Worm (Caenorhabditis elegans) whole organism, L2 larva: ENCODE results near the gene K01A2.5.

Experiments
- C34F6.9 ChIP-seq: fragments of 150-350 bp; optimal IDR thresholded peaks from 2 replicates; lab custom pipeline; 2014; ENCODE audit warnings: missing biosample characterization, missing genetic modification characterization
- R02D3.7 ChIP-seq: fragments of 150-350 bp; optimal IDR thresholded peaks from 2 replicates; lab custom pipeline; 2014; ENCODE audit warnings: missing biosample characterization, missing genetic modification characterization
- alr-1 ChIP-seq: fragments of 150-350 bp; optimal IDR thresholded peaks from 2 replicates; lab custom pipeline; 2014; ENCODE audit warnings: missing biosample characterization, missing genetic modification characterization
- aly-2 ChIP-seq: fragments of 150-350 bp; optimal IDR thresholded peaks from 2 replicates; lab custom pipeline; 2014; ENCODE audit warnings: missing biosample characterization, missing genetic modification characterization
- ama-1 ChIP-seq: fragments of 150-350 bp; optimal IDR thresholded peaks from 2 replicates; lab custom pipeline; 2018; ENCODE audit warnings: inconsistent platforms
- blmp-1 ChIP-seq: sonication (generic microtip); optimal IDR thresholded peaks from 2 replicates; lab custom pipeline; 2017; ENCODE audit warnings: missing genetic modification characterization, mild to moderate bottlenecking, missing compliant biosample characterization, antibody characterized with exemption, moderate library complexity; ENCODE audit not compliant: insufficient read depth
- ceh-82 ChIP-seq: fragments of 150-350 bp; optimal IDR thresholded peaks from 2 replicates; lab custom pipeline; 2014; ENCODE audit warnings: missing biosample characterization, missing genetic modification characterization
- crh-2 ChIP-seq: sonication (generic microtip); optimal IDR thresholded peaks from 2 replicates; lab custom pipeline; 2017; ENCODE audit warnings: missing biosample characterization, missing genetic modification characterization
- dmd-4 ChIP-seq: sonication (generic microtip); optimal IDR thresholded peaks from 2 replicates; lab custom pipeline; 2017; ENCODE audit warnings: missing biosample characterization, missing genetic modification characterization
- elt-3 ChIP-seq: sonication (generic microtip); optimal IDR thresholded peaks from 2 replicates; lab custom pipeline; 2017; ENCODE audit warnings: missing biosample characterization, missing genetic modification characterization
- fos-1 ChIP-seq: fragments of 150-350 bp; optimal IDR thresholded peaks from 2 replicates; lab custom pipeline; 2014; ENCODE audit warnings: missing biosample characterization, missing genetic modification characterization
- gmeb-1 ChIP-seq: fragments of 150-350 bp; optimal IDR thresholded peaks from 2 replicates; lab custom pipeline; 2014; ENCODE audit warnings: missing biosample characterization, missing genetic modification characterization
- lin-11 ChIP-seq: fragments of 150-350 bp; sonication (generic microtip); optimal IDR thresholded peaks from 2 replicates; lab custom pipeline; 2014; ENCODE audit warnings: missing biosample characterization, missing genetic modification characterization, inconsistent platforms, mixed read lengths
- lin-39 ChIP-seq: fragments of 150-350 bp; optimal IDR thresholded peaks from 2 replicates; lab custom pipeline; 2014; ENCODE audit warnings: missing biosample characterization, missing genetic modification reagents, missing genetic modification characterization
- mab-5 ChIP-seq: fragments of 150-350 bp; optimal IDR thresholded peaks from 2 replicates; lab custom pipeline; 2014; ENCODE audit warnings: missing biosample characterization, missing genetic modification characterization
- mbf-1 ChIP-seq: sonication (generic microtip); optimal IDR thresholded peaks from 2 replicates; lab custom pipeline; 2017; ENCODE audit warnings: missing biosample characterization, missing genetic modification characterization
- mdl-1 ChIP-seq, 2 experiments: fragments of 150-350 bp in 1 of 2; sonication (generic microtip) in 1 of 2; optimal IDR thresholded peaks; 2 replicates each; lab custom pipeline; 2017; ENCODE audit warnings: missing biosample characterization in 2 of 2, missing genetic modification characterization in 2 of 2
- nhr-10 ChIP-seq: sonication (generic microtip); optimal IDR thresholded peaks from 2 replicates; lab custom pipeline; 2017; ENCODE audit warnings: missing biosample characterization, missing genetic modification characterization
- nhr-11 ChIP-seq: fragments of 150-350 bp; optimal IDR thresholded peaks from 2 replicates; lab custom pipeline; 2014; ENCODE audit warnings: missing biosample characterization, missing genetic modification characterization
- nhr-12 ChIP-seq: fragments of 150-350 bp; optimal IDR thresholded peaks from 2 replicates; lab custom pipeline; 2014; ENCODE audit warnings: missing biosample characterization, missing genetic modification characterization
- nhr-21 ChIP-seq: fragments of 150-350 bp; optimal IDR thresholded peaks from 2 replicates; lab custom pipeline; 2014; ENCODE audit warnings: missing biosample characterization, missing genetic modification characterization
- nhr-23 ChIP-seq: fragments of 150-350 bp; optimal IDR thresholded peaks from 2 replicates; lab custom pipeline; 2014; ENCODE audit warnings: missing biosample characterization, missing genetic modification reagents, missing genetic modification characterization
- nhr-237 ChIP-seq: fragments of 150-350 bp; optimal IDR thresholded peaks from 2 replicates; lab custom pipeline; 2014; ENCODE audit warnings: missing biosample characterization, missing genetic modification characterization
- nhr-25 ChIP-seq: fragments of 150-350 bp; sonication (generic microtip); optimal IDR thresholded peaks from 3 replicates; lab custom pipeline; 2014; ENCODE audit warnings: missing biosample characterization, missing genetic modification characterization
- nhr-6 ChIP-seq: fragments of 150-350 bp; optimal IDR thresholded peaks from 2 replicates; lab custom pipeline; 2014; ENCODE audit warnings: missing biosample characterization, missing genetic modification characterization
- nhr-77 ChIP-seq: fragments of 150-350 bp; optimal IDR thresholded peaks from 2 replicates; lab custom pipeline; 2014; ENCODE audit warnings: missing biosample characterization, missing genetic modification characterization
- sma-3 ChIP-seq: sonication (generic microtip); optimal IDR thresholded peaks from 2 replicates; lab custom pipeline; 2016; ENCODE audit warnings: missing genetic modification reagents, missing genetic modification characterization, missing compliant biosample characterization
- sma-9 ChIP-seq, 2 experiments: fragments of 150-350 bp in 1 of 2; sonication (generic microtip) in 1 of 2; optimal IDR thresholded peaks; 2 replicates each; lab custom pipeline; 2014 to 2016; ENCODE audit warnings: missing genetic modification characterization in 2 of 2, mild to moderate bottlenecking in 1 of 2, missing biosample characterization in 1 of 2, missing compliant biosample characterization in 1 of 2, missing genetic modification reagents in 1 of 2, moderate library complexity in 1 of 2
- snpc-4 ChIP-seq: fragments of 150-350 bp; optimal IDR thresholded peaks from 2 replicates; lab custom pipeline; 2014; ENCODE audit warnings: missing biosample characterization, missing genetic modification characterization
- unc-39 ChIP-seq: fragments of 150-350 bp; optimal IDR thresholded peaks from 2 replicates; lab custom pipeline; 2014; ENCODE audit warnings: missing biosample characterization, missing genetic modification characterization
- ztf-11 ChIP-seq: sonication (generic microtip); optimal IDR thresholded peaks from 2 replicates; lab custom pipeline; 2017; ENCODE audit warnings: missing biosample characterization, missing genetic modification characterization

K01A2.5 gene

DNA sequence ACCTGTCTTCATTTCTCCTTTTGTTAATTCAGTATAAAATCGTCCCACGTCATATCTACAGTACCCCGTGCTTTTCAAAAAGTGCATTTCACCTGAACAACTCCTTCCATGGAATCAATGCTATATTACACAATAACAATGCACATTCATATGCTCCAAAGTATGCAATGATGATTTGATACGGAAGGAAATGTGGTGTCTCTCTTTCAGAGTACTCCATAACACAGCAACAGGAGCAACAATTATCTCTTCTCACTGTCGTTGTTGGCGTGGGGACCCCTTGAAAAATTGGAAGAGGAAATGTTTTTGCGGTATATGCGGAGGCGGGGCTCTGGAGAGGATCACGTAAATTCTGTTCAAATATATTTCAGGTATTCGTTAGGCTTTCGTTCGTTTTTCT lies 43.6 kb upstream of the K01A2.5 start, which contains the start of gene cat-2:
Gene cat-2 (plus strand): TSS at position 301 of the 400 bp plus-strand sequence.
- no peak for TF ChIP-seq gmeb-1 (tag; lab: Kevin White, UChicago)
- no peak for TF ChIP-seq aly-2 (tag; lab: Kevin White, UChicago)
- no peak for TF ChIP-seq nhr-23 (tag; lab: Kevin White, UChicago)
- TF ChIP-seq ama-1: no peak

DNA sequence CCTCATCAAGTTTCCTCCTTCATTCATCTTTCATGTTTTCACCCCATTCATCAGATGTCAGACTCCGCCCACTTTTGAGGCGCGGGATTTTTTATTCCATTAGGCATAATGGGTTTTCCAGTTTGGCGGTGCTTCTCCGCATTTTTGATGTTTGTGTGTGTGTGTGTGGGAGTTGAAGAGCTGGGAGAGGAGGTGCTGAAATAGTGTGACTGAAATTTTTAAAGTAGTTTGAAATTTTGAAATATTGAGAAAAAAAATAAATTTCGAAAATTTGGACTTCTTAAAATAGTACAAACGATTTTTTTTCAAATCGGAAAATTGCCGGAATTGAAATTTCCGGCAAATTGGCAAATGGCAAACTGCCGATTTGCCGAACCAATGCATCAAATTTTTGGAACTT lies 37.5 kb upstream of the K01A2.5 start, which contains the start of gene scc-2:
Gene scc-2 (minus strand): TSS at position 101 of the 400 bp plus-strand sequence.
- TF ChIP-seq lin-39 (tag; lab: Kevin White, UChicago) (no peak), sma-9 (GFP tag; optimal IDR thresholded peaks at IDR 0.05; lab: Kevin White, UChicago) (no peak), sma-9 (tag; optimal IDR thresholded peaks at IDR 0.05; lab: Kevin White, UChicago) (no peak), R02D3.7 (no peak), mbf-1 (tag; lab: Kevin White, UChicago) (no peak), sma-3 (no peak), nhr-12 (no peak), ama-1 (no peak), lin-11 (tag; lab: Kevin White, UChicago) (no peak), nhr-6 (tag; lab: Kevin White, UChicago) (no peak), crh-2 (tag; lab: Kevin White, UChicago) (no peak), ztf-11 (tag; lab: Kevin White, UChicago) (no peak)
- TF ChIP-seq, all 48 proteins: peak for 0

DNA sequence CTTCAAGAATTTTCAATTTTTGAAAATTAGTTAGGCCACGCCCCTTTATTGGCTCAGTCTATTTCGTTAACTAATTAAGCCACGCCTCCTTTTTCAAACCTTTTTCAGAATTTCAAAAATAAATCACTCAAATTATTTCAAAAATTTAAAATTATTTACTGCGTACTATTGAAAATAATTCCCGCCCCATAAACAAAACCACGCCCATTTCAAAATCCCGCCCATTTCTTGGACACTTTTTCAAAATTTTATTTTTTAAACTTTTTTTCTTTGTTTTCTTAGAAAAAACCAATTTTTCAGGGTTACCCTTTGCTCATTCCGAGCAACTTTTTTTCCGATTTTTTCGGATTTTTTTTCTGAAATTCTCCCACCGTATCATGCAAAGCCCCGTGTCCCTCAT lies 37.0 kb upstream of the K01A2.5 start, which contains the start of gene B0432.14:
Gene B0432.14 (plus strand): TSS at position 301 of the 400 bp plus-strand sequence.
- TF ChIP-seq nhr-11 (tag; lab: Kevin White, UChicago): no peak
- no peak for TF ChIP-seq nhr-12
- TF ChIP-seq elt-3 (tag; lab: Kevin White, UChicago): no peak

DNA sequence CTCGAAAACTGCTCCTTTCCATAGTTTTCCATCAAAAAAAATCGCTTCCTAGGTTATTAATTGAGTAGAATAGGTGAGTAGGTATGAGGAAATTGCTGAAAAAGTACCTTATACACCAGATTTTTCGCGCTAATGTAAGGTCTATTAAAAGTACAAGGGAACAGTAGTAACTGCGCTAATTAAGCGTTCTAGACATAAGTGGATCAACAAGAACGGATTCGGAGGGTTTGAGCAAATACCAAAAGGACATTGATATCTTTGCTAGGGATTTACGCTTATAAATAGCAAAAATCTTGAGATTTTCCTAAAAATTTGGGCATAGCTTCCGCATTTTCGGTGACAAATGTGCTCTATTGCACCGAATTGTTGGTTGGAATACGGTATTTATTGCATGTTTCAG lies 27.2 kb upstream of the K01A2.5 start, which contains the start of gene B0432.7:
Gene B0432.7 (minus strand): TSS at position 101 of the 400 bp plus-strand sequence.
- TF ChIP-seq alr-1 (tag; lab: Kevin White, UChicago): no peak
- TF ChIP-seq unc-39 (tag; lab: Kevin White, UChicago): no peak
- no peak for TF ChIP-seq lin-39 (tag; lab: Kevin White, UChicago)
- TF ChIP-seq snpc-4 (tag; lab: Kevin White, UChicago): no peak
- no peak for TF ChIP-seq fos-1 (tag; lab: Kevin White, UChicago)
- TF ChIP-seq mdl-1 (tag; optimal IDR thresholded peaks at IDR 0.05; lab: Kevin White, UChicago): no peak
- no peak for TF ChIP-seq nhr-6 (tag; lab: Kevin White, UChicago)
- TF ChIP-seq nhr-10: no peak
- TF ChIP-seq sma-9 (GFP tag; optimal IDR thresholded peaks at IDR 0.05; lab: Kevin White, UChicago): no peak
- no peak for TF ChIP-seq sma-9 (tag; optimal IDR thresholded peaks at IDR 0.05; lab: Kevin White, UChicago)

DNA sequence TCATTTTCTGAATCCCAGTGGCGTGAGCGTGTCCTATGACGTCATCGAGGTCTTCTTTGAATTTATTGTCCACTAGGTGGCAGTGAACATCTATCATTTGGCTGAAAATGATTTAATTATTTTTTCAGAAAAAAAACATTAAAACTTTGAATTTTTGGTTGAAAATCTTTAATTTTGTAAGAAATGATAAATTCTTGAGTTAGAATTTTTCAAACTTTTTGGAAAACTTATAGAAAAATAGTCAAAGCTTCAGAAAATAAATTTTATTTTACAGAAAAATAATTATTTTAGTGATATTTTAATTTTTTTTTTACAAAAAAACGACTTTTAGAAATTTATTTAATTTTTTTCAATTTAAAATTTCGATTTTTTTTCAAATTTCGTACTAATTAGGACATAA lies 22.4 kb upstream of the K01A2.5 start, which contains the start of gene B0432.8:
Gene B0432.8 (minus strand): TSS at position 101 of the 400 bp plus-strand sequence.
- no peak for TF ChIP-seq ceh-82
- no peak for TF ChIP-seq nhr-12
- TF ChIP-seq ama-1: no peak
- TF ChIP-seq crh-2 (tag; lab: Kevin White, UChicago): no peak
- TF ChIP-seq nhr-237 (tag; lab: Kevin White, UChicago): no peak
- TF ChIP-seq nhr-77 (tag; lab: Kevin White, UChicago): no peak
- no peak for TF ChIP-seq mbf-1 (tag; lab: Kevin White, UChicago)
- TF ChIP-seq C34F6.9: no peak
- TF ChIP-seq nhr-6 (tag; lab: Kevin White, UChicago): no peak

DNA sequence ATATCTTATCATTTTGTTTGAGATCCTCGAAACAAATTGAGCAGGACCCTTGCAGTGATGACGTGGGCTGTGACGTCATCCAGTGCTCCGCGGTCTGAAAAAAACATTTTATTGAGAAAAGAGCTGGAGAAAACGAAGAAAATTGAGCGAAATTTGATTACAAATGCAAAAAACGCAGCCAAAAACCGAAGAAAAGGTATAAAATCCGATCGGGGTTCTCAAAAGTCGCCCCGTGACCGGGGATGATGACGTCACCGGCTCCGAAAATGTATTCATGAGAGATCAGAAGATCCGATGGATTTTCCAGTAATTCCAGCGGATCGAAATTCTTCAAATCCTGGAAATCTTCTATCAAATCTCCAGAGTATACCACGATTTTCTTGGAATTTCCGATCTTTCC lies 18.6 kb upstream of the K01A2.5 start, which contains the start of gene trul-1:
Gene trul-1 (minus strand): TSS at position 101 of the 400 bp plus-strand sequence.
- TF ChIP-seq mab-5 (tag; lab: Kevin White, UChicago) (no peak), snpc-4 (tag; lab: Kevin White, UChicago) (no peak), ceh-82 (no peak)

DNA sequence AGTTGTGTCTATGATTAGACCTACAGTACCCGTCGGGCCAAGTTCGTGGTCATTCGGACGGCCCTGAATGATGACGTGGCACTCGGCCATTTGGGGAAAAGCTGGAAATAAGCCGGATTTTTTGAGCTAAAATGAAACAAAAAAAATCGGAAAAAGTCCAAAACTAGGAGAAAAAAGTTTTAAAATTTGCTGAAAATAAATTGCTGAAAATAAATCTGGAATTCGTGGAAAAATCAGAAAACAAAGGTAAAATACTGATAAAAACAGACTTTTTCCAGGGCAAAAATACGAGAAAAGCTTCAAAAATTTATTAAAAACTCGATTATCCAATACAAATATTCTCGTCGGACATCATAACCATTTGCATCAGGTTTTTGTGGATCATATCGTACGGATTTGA lies 17.5 kb upstream of the K01A2.5 start, which contains the start of gene B0432.9:
Gene B0432.9 (minus strand): TSS at position 101 of the 400 bp plus-strand sequence.
- TF ChIP-seq dmd-4 (tag; lab: Kevin White, UChicago) (no peak), nhr-25 (tag; lab: Kevin White, UChicago) (no peak), blmp-1 (tag; lab: Kevin White, UChicago) (no peak), nhr-21 (no peak), C34F6.9 (no peak), fos-1 (tag; lab: Kevin White, UChicago) (no peak), mab-5 (tag; lab: Kevin White, UChicago) (no peak), nhr-10 (no peak), mbf-1 (tag; lab: Kevin White, UChicago) (no peak)
